Fruit fly (Drosophila melanogaster) whole organism: Measurements from ENCODE around the gene CG7631.
"Not testable (repeated sequence)": the region's sequence is repeated elsewhere in the genome, so short reads cannot be mapped to it uniquely, and the experiment has no call there.

ENCODE experiments used
- CG8478 ChIP-seq: fragments of >200 bp; optimal IDR thresholded peaks from 2 replicates; lab custom pipeline; 2018; ENCODE audit warnings: inconsistent platforms
- Dll ChIP-seq: fragments of >200 bp; optimal IDR thresholded peaks from 2 replicates; lab custom pipeline; 2017
- EcR ChIP-seq, 2 experiments: fragments of >200 bp; optimal IDR thresholded peaks; 2 replicates each; lab custom pipeline; 2017; ENCODE audit warnings: missing biosample characterization in 2 of 2, missing genetic modification characterization in 2 of 2, missing genetic modification reagents in 2 of 2
- pan ChIP-seq: fragments of >200 bp; optimal IDR thresholded peaks from 2 replicates; lab custom pipeline; 2017
- psq ChIP-seq: fragments of >200 bp; optimal IDR thresholded peaks from 2 replicates; lab custom pipeline; 2017
- usp ChIP-seq: fragments of >200 bp; optimal IDR thresholded peaks from 2 replicates; lab custom pipeline; 2017; ENCODE audit warnings: missing biosample characterization, missing genetic modification characterization, mixed read lengths

Gene CG7631

DNA sequence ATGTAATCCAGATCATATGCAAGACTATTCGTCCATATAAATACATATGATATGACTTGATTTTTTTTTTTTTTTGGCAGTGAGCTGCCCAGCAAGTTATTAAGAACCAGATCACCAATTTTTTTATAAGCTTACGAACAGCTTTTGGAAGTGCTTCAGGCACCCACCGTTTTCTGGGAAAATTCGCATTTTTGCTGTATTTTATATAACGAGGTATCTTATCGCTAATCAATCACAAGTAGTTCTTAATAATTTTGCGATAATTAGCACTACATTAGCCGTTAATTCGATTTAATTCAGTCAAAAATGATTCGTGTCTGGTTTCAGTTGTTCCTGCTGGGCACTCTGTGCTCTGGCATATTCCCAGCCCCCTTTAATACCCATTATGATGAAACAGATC lies at the start of gene CG7631:
TSS of gene CG7631 (plus strand) at position 301 of the 400 bp plus-strand sequence.
- TF ChIP-seq usp (GFP tag; lab: Kevin White, UChicago) (no peak), CG8478 (no peak), psq (lab: Kevin White, UChicago) (no peak), EcR (GFP tag; optimal IDR thresholded peaks at IDR 0.05; lab: Kevin White, UChicago) (no peak), pan (lab: Kevin White, UChicago) (no peak)

DNA sequence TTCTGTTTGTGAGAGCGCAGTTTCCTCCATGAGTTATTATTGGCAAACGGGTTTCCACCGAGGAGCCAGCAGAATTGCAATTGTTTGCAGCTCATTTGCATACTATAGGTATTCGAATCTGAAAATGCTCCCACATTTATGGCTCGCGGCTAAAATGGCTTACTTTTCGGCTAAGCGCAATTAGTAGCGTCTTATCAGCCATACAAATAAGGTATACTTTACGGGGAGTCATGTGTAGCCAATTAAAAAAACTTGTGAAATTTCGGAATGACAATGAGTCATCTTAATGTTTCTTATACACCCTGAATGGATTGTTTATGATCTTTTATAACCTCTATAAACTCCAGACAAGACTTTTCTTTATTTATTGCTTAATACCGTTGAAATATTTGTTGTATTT lies 19.3 kb upstream of the CG7631 start:
- TF ChIP-seq psq (lab: Kevin White, UChicago) (no peak), Dll (no peak), CG8478 (no peak), EcR (GFP tag; optimal IDR thresholded peaks at IDR 0.05; lab: Kevin White, UChicago) (no peak), usp (GFP tag; lab: Kevin White, UChicago) (no peak), pan (lab: Kevin White, UChicago) (no peak)

dm6 chr2L:15611669-15612308 lies 16.7 kb upstream of the CG7631 start, which contains the start of gene CG15255:
TSS of gene CG15255 (minus strand) at chr2L:15611719.
- no peak for TF ChIP-seq CG8478
- TF ChIP-seq usp (GFP tag; lab: Kevin White, UChicago): no peak

DNA sequence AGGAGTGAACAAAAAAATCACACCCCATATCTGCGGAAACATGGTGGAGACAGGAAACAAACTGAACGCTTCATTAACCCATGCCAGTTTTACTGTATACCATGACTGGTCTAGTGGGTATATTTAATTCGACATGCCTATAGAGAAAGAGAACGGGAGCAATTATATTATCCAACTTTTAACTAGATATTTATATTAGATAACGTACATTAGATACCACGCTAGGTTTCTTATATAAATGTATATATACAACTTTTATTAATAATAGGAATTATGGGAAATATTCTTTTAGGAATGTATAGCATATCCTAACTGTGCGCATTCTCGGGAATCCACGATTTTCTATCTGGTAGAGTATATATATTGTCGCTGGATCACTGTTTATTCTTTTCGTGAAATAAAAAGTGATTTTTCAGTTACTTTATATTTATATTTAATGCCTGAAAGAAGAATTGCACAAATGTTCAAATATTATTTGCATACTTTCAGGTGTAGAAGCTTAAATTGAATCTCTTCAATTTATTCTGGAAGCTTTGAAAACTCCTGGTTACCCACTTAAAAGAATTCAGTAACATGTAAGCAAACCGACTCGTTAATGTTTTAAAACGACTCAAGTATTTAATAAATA lies 15.1 kb upstream of the CG7631 start, which contains the start of gene Semp1:
TSS of gene Semp1 (minus strand) at position 51 of the 628 bp plus-strand sequence.
- TF ChIP-seq EcR (GFP tag; optimal IDR thresholded peaks at IDR 0.05; lab: Kevin White, UChicago) (no peak), pan (lab: Kevin White, UChicago) (no peak), CG8478 (no peak)

dm6 chr2L:15614728-15615127 lies 13.8 kb upstream of the CG7631 start, which contains the start of gene CG15254:
TSS of gene CG15254 (minus strand) at chr2L:15614828.
- TF ChIP-seq usp (GFP tag; lab: Kevin White, UChicago) (no peak), pan (lab: Kevin White, UChicago) (no peak)

- TF ChIP-seq pan (lab: Kevin White, UChicago) (no peak), psq (lab: Kevin White, UChicago) (no peak), EcR (GFP tag; optimal IDR thresholded peaks at IDR 0.05; lab: Kevin White, UChicago) (no peak), usp (GFP tag; lab: Kevin White, UChicago) (no peak), CG8478 (no peak), Dll (no peak)
Measured at dm6 chr2L:15616251-15616650, 12.2 kb upstream of the CG7631 start, which contains the start of gene CG15253. TSS of gene CG15253 (minus strand) at chr2L:15616351.

DNA sequence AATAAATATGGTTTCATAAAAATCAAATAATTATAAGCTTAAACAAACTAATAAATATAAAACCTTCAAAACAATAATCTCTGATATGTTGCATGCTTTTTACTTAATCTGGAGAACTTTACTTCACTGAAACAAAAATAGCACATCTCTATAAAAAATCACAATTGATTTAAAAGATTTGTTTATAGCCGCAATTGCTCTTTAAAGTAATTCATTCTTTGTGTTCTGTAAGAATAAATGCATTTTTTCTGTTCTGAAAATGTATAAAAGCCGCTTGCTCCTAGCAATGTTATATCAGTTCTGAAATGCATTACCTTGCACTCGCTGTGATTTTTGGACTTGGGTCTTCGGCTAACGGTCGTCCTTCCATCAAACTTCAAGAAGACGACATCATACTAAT lies 11.8 kb upstream of the CG7631 start, which contains the start of gene CG11865:
TSS of gene CG11865 (plus strand) at position 301 of the 400 bp plus-strand sequence.
- no peak for TF ChIP-seq Dll
- no peak for TF ChIP-seq pan (lab: Kevin White, UChicago)
- no peak for TF ChIP-seq CG8478
- no peak for TF ChIP-seq usp (GFP tag; lab: Kevin White, UChicago)
- no peak for TF ChIP-seq psq (lab: Kevin White, UChicago)
- TF ChIP-seq EcR (GFP tag; optimal IDR thresholded peaks at IDR 0.05; lab: Kevin White, UChicago): no peak

DNA sequence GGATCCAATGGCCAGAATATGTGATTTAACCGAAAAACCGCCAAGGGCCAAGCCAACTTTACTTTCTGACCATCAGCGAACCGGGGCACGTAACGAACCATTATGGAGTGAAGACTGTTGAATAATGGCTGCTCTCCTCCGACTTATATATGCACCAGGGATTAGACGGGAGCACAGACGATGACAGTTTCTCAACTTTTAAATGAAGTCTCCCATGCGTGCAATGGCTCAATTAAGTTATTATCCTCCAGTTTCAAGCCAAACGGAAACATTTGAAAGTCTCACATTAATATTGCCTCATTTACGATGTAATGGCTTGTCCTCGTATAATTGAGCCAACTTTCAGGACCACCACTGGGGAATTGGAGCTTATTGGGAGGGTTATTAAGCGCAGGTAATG lies 5.0 kb upstream of the CG7631 start, which contains the start of gene Or35a:
TSS of gene Or35a (minus strand) at position 101 of the 400 bp plus-strand sequence.
- no peak for TF ChIP-seq pan (lab: Kevin White, UChicago)
- TF ChIP-seq psq (lab: Kevin White, UChicago): no peak
- no peak for TF ChIP-seq Dll
- TF ChIP-seq CG8478: no peak
- TF ChIP-seq usp (GFP tag; lab: Kevin White, UChicago): no peak
- TF ChIP-seq EcR (GFP tag; optimal IDR thresholded peaks at IDR 0.05; lab: Kevin White, UChicago): no peak

dm6 chr2L:15629596-15630168 lies 1.2 kb downstream of the CG7631 start, which contains the start of gene CG18480:
TSS of gene CG18480 (plus strand) at chr2L:15630002.
- TF ChIP-seq usp (GFP tag; lab: Kevin White, UChicago): no peak

DNA sequence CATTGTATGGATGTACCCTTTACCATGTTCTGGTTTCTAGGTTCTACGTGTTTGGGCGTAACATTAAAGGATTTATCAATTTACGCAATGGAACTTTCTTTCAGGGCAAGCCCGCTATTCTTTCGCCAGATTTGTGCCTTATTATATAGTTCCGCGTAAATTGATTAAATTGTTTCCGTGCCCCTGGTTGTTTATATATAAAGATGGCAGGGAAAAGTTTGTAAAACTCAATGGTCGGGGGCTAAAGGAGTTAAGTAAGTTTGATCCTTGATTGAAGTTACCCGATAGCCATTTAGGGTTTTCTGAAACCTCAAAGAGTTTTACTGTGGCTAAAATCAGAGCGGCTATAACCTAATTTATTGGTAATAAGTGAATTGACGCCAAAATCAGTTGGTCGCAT lies 13.2 kb downstream of the CG7631 start:
- TF ChIP-seq Dll (no peak), usp (GFP tag; lab: Kevin White, UChicago) (no peak), psq (lab: Kevin White, UChicago) (no peak), EcR (GFP tag; optimal IDR thresholded peaks at IDR 0.05; lab: Kevin White, UChicago) (no peak), pan (lab: Kevin White, UChicago) (no peak), CG8478 (no peak)

- no peak for TF ChIP-seq usp (GFP tag; lab: Kevin White, UChicago)
- no peak for TF ChIP-seq pan (lab: Kevin White, UChicago)
- no peak for TF ChIP-seq CG8478
- no peak for TF ChIP-seq EcR (GFP tag; optimal IDR thresholded peaks at IDR 0.05; lab: Kevin White, UChicago)
- no peak for TF ChIP-seq psq (lab: Kevin White, UChicago)
- TF ChIP-seq Dll: no peak
Measured at dm6 chr2L:15643791-15644190, 15.3 kb downstream of the CG7631 start.

DNA sequence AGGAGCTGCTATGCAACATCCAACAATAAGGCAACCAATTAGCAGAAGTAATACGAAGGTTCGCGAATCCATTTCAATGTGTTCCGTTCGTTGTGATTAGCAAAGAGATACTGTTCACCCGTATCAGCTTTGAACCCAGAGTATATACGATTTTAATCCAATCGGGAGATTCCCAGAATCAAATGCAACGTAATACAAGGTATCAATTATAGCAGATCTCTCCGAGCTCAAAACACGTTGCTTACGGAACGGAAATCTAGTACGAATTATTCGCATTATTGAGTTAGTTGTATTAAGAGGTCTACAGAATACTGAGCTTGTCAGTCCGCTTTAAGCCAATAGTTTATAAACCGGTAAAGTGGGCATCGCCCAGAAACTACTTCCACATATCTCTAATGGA lies 30.9 kb downstream of the CG7631 start, which contains the start of gene CG44141:
TSS of gene CG44141 (minus strand) at position 101 of the 400 bp plus-strand sequence.
- TF ChIP-seq psq (lab: Kevin White, UChicago); Dll; usp (GFP tag; lab: Kevin White, UChicago): not testable (repeated sequence)
